Fruit fly (Drosophila melanogaster): ENCODE results near the gene Cpr92F.
A peak's percentile ranks its signal among the peaks of the same experiment; 100 is the strongest.

DNA sequence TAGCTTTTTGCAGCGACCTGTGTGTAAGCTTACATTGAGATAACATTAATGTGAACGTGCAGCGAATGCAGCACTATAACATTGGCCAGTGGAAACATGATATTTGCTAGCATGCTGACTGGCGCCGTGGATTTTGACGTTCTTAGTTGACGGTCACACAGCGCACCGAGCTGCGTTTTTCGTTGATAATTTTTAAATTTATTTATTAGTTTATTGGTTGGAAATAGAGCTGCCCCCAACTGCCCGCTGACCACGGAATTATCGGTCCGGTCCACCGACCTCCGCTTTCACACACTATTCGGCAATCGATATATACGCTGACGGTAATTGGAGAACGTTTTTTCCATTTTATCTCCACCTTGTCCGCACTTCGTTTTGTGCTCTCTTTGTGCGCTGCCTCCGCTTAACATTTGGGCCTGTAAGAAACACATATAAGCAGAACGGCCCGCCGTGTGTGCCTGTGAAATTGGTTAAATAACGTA lies 47.5 kb upstream of the Cpr92F start, which contains the start of gene H:
- TF ChIP-seq lov (optimal IDR thresholded peaks at IDR 0.05): no peak
- TF ChIP-seq lov (GFP tag; IDR thresholded peaks at IDR 0.05): no peak
- no peak for TF ChIP-seq CG14014 (GFP tag; IDR thresholded peaks at IDR 0.05)
- no peak for TF ChIP-seq dimm (GFP tag; IDR thresholded peaks at IDR 0.05)
- TF ChIP-seq Chrac-16 (GFP tag; optimal IDR thresholded peaks at IDR 0.05): no peak
- TF ChIP-seq knrl (GFP tag; IDR thresholded peaks at IDR 0.05; ENCODE audit: partially characterized antibody): 0 out of 3 replicates have a peak, but pooled peaks have one; percentile 11
- TF ChIP-seq cg (GFP tag; optimal IDR thresholded peaks at IDR 0.05): no peak
- no peak for TF ChIP-seq Lpt (GFP tag; optimal IDR thresholded peaks at IDR 0.05)
- no peak for TF ChIP-seq esg (GFP tag; conservative IDR thresholded peaks at IDR 0.05)
- no peak for TF ChIP-seq Abd-B (GFP tag; optimal IDR thresholded peaks at IDR 0.05)
